Worm (Caenorhabditis elegans) whole organism, L1 larva: ENCODE measurements around the gene lin-14.

Experiments
- C04F5.9 ChIP-seq: sonication (generic microtip); optimal IDR thresholded peaks from 2 replicates; lab custom pipeline; 2016; ENCODE audit warnings: missing genetic modification characterization, missing compliant biosample characterization
- aly-2 ChIP-seq: fragments of 150-350 bp; optimal IDR thresholded peaks from 2 replicates; lab custom pipeline; 2014; ENCODE audit warnings: missing biosample characterization, missing genetic modification characterization
- isw-1 ChIP-seq: fragments of 200-800 bp; sonication (Bioruptor generic); IDR thresholded peaks from 2 replicates; pipeline ENCODE4 v1.3.6; 2022; ENCODE audit warnings: missing genetic modification characterization, missing compliant biosample characterization
- jun-1 ChIP-seq: fragments of 150-350 bp; optimal IDR thresholded peaks from 2 replicates; lab custom pipeline; 2014; ENCODE audit warnings: missing biosample characterization, missing genetic modification reagents, missing genetic modification characterization
- lin-13 ChIP-seq: fragments of 150-350 bp; optimal IDR thresholded peaks from 2 replicates; lab custom pipeline; 2014; ENCODE audit warnings: missing biosample characterization, missing genetic modification reagents, missing genetic modification characterization
- lin-39 ChIP-seq: fragments of 150-350 bp; optimal IDR thresholded peaks from 2 replicates; lab custom pipeline; 2014; ENCODE audit warnings: missing biosample characterization, missing genetic modification reagents, missing genetic modification characterization
- lsy-2 ChIP-seq, 2 experiments: fragments of 150-350 bp; optimal IDR thresholded peaks; 2 replicates each; lab custom pipeline; 2014; ENCODE audit warnings: missing biosample characterization in 2 of 2, missing genetic modification characterization in 2 of 2
- nhr-12 ChIP-seq: sonication (generic microtip); optimal IDR thresholded peaks from 2 replicates; lab custom pipeline; 2017; ENCODE audit warnings: missing biosample characterization, missing genetic modification characterization
- rnt-1 ChIP-seq: sonication (generic microtip); optimal IDR thresholded peaks from 2 replicates; lab custom pipeline; 2016; ENCODE audit warnings: mild to moderate bottlenecking, missing genetic modification characterization, moderate library complexity, missing compliant biosample characterization

ce11 chrX:11475780-11476179, 10.4 kb downstream of the lin-14 start:
- TF ChIP-seq lin-13 (GFP tag; lab: Kevin White, UChicago) (no peak), isw-1 (no peak), aly-2 (tag; lab: Kevin White, UChicago) (no peak), lsy-2 (tag; optimal IDR thresholded peaks at IDR 0.05; lab: Kevin White, UChicago) (no peak), nhr-12 (tag; lab: Kevin White, UChicago) (no peak), jun-1 (tag; lab: Kevin White, UChicago) (no peak), lin-39 (no peak), C04F5.9 (tag; lab: Kevin White, UChicago) (no peak), rnt-1 (no peak)
